Worm (Caenorhabditis elegans) whole organism, late embryonic: ENCODE data around the gene F15D4.6.

ENCODE experiments used
- ceh-14 ChIP-seq: sonication (generic microtip); optimal IDR thresholded peaks from 2 replicates; lab custom pipeline; 2016; ENCODE audit warnings: missing genotype, missing genetic modification characterization, missing compliant biosample characterization
- nfya-1 ChIP-seq: sonication (generic microtip); optimal IDR thresholded peaks from 2 replicates; lab custom pipeline; 2017; ENCODE audit warnings: missing genetic modification characterization, mild to moderate bottlenecking, missing compliant biosample characterization, antibody characterized with exemption, moderate library complexity
- npax-4 ChIP-seq: sonication (generic microtip); optimal IDR thresholded peaks from 2 replicates; lab custom pipeline; 2016; ENCODE audit warnings: missing genetic modification characterization, missing compliant biosample characterization
- pax-1 ChIP-seq: fragments of 150-350 bp; optimal IDR thresholded peaks from 2 replicates; lab custom pipeline; 2014; ENCODE audit warnings: missing biosample characterization, missing genetic modification characterization
- unc-3 ChIP-seq, 2 experiments: fragments of 200-800 bp in 1 of 2; sonication (Bioruptor generic) in 1 of 2; sonication (generic microtip) in 1 of 2; conservative IDR thresholded peaks in 1 of 2; optimal IDR thresholded peaks in 1 of 2; 2 replicates each; pipeline versions ENCODE4 v1.3.6 to Lab custom; 2016 to 2022; ENCODE audit warnings: missing compliant biosample characterization in 2 of 2, missing genetic modification characterization in 2 of 2, missing genetic modification reagents in 1 of 2
- zip-5 ChIP-seq: sonication (generic microtip); optimal IDR thresholded peaks from 2 replicates; lab custom pipeline; 2016; ENCODE audit warnings: missing genetic modification characterization, missing compliant biosample characterization

ce11 chrII:13243021-13243420 is 6.0 kb upstream of the F15D4.6 start, which contains the start of gene F15D4.4:
- TF ChIP-seq nfya-1 (tag; lab: Kevin White, UChicago) (no peak), ceh-14 (no peak), zip-5 (tag; lab: Kevin White, UChicago) (no peak), unc-3 (GFP tag; conservative IDR thresholded peaks at IDR 0.05; lab: Robert Waterston, UW) (no peak), unc-3 (tag; optimal IDR thresholded peaks at IDR 0.05; lab: Kevin White, UChicago) (no peak), npax-4 (tag; lab: Kevin White, UChicago) (no peak), pax-1 (tag; lab: Kevin White, UChicago) (no peak)
